Worm (Caenorhabditis elegans): ENCODE measurements around the gene msrp-7.
A peak's percentile ranks its signal among the peaks of the same experiment; 100 is the strongest.

msrp-7 gene

ce11 chrII:10769291-10769690, 41.5 kb upstream of the msrp-7 start:
- TF ChIP-seq pqm-1 (tag; optimal IDR thresholded peaks at IDR 0.05) (no peak), lir-3 (tag; optimal IDR thresholded peaks at IDR 0.05) (no peak), ces-1 (GFP tag; optimal IDR thresholded peaks at IDR 0.05) (peak; percentile 79), unc-39 (tag; optimal IDR thresholded peaks at IDR 0.05) (no peak), F26F4.8 (GFP tag; conservative IDR thresholded peaks at IDR 0.05) (no peak), dmd-9 (GFP tag; IDR thresholded peaks at IDR 0.05) (no peak), daf-12 (tag; optimal IDR thresholded peaks at IDR 0.05) (no peak), snpc-4 (tag; optimal IDR thresholded peaks at IDR 0.05) (no peak), cey-2 (tag; optimal IDR thresholded peaks at IDR 0.05; ENCODE audit: borderline replicate concordance, insufficient read depth) (no peak), fkh-10 (GFP tag; optimal IDR thresholded peaks at IDR 0.05) (peak; percentile 83), ctbp-1 (GFP tag; IDR thresholded peaks at IDR 0.05) (0 out of 2 replicates have a peak, but pooled peaks have one; percentile 43)

- TF ChIP-seq hlh-30 (tag; optimal IDR thresholded peaks at IDR 0.05; ENCODE audit: insufficient read depth): no peak
- no peak for TF ChIP-seq pqm-1 (tag; optimal IDR thresholded peaks at IDR 0.05)
- TF ChIP-seq attf-4 (tag; optimal IDR thresholded peaks at IDR 0.05): no peak
- TF ChIP-seq daf-16 (GFP tag; optimal IDR thresholded peaks at IDR 0.05): no peak
- no peak for TF ChIP-seq daf-16 (tag; optimal IDR thresholded peaks at IDR 0.05)
- TF ChIP-seq mxl-3 (GFP tag; optimal IDR thresholded peaks at IDR 0.05): no peak
- no peak for TF ChIP-seq nhr-25 (tag; optimal IDR thresholded peaks at IDR 0.05; ENCODE audit: borderline replicate concordance, insufficient read depth)
- no peak for TF ChIP-seq ztf-7 (tag; optimal IDR thresholded peaks at IDR 0.05)
- no peak for TF ChIP-seq mep-1 (tag; optimal IDR thresholded peaks at IDR 0.05)
- no peak for TF ChIP-seq aly-2 (tag; optimal IDR thresholded peaks at IDR 0.05)
- TF ChIP-seq unc-39 (tag; optimal IDR thresholded peaks at IDR 0.05): no peak
- TF ChIP-seq lim-7 (GFP tag; IDR thresholded peaks at IDR 0.05): no peak
Observed at ce11 chrII:10778026-10778425, 32.8 kb upstream of the msrp-7 start, which contains the start of gene mpz-1. TSS of gene mpz-1 (minus strand) at chrII:10778126.

- TF ChIP-seq lin-38 (GFP tag; IDR thresholded peaks at IDR 0.05): no peak
- peak; percentile 21 for TF ChIP-seq F49E8.2 (tag; optimal IDR thresholded peaks at IDR 0.05; ENCODE audit: borderline replicate concordance)
- TF ChIP-seq dpl-1 (GFP tag; optimal IDR thresholded peaks at IDR 0.05): peak; percentile 86
- TF ChIP-seq mes-2 (tag; optimal IDR thresholded peaks at IDR 0.05; ENCODE audit: poor library complexity, severe bottlenecking): peak; percentile 44
- 0 out of 2 replicates have a peak, but pooled peaks have one; percentile 18 for TF ChIP-seq hmg-1.1 (GFP tag; IDR thresholded peaks at IDR 0.05)
- TF ChIP-seq aha-1 (tag): peak; percentile 39
- TF ChIP-seq hlh-11 (tag; optimal IDR thresholded peaks at IDR 0.05): peak; percentile 63
- TF ChIP-seq arid-1 (GFP tag; conservative IDR thresholded peaks at IDR 0.05): no peak
- peak; percentile 29 for TF ChIP-seq unc-130 (GFP tag; optimal IDR thresholded peaks at IDR 0.05)
Observed at ce11 chrII:10783201-10783962, 27.4 kb upstream of the msrp-7 start, which contains the start of gene ect-2. TSS of gene ect-2 (minus strand) at chrII:10783962.

ce11 chrII:10784248-10784647, 26.5 kb upstream of the msrp-7 start:
- TF ChIP-seq Y75B8A.6 (GFP tag; IDR thresholded peaks at IDR 0.05) (no peak), zip-2 (tag; optimal IDR thresholded peaks at IDR 0.05) (no peak)

- no peak for TF ChIP-seq ctbp-1 (GFP tag; IDR thresholded peaks at IDR 0.05)
- TF ChIP-seq nhr-102 (tag; optimal IDR thresholded peaks at IDR 0.05): peak; percentile 33
- TF ChIP-seq nhr-6 (tag; optimal IDR thresholded peaks at IDR 0.05): no peak
- no peak for TF ChIP-seq T20F7.1 (GFP tag; optimal IDR thresholded peaks at IDR 0.05)
- TF ChIP-seq saeg-2 (GFP tag; IDR thresholded peaks at IDR 0.05): no peak
- no peak for TF ChIP-seq nhr-48 (tag; optimal IDR thresholded peaks at IDR 0.05)
- no peak for TF ChIP-seq F10B5.3 (tag; optimal IDR thresholded peaks at IDR 0.05)
- TF ChIP-seq F37D6.2 (tag; optimal IDR thresholded peaks at IDR 0.05): no peak
- TF ChIP-seq snpc-1.2 (GFP tag; IDR thresholded peaks at IDR 0.05): no peak
- TF ChIP-seq lin-39 (tag; optimal IDR thresholded peaks at IDR 0.05): no peak
- TF ChIP-seq mxl-2 (GFP tag; conservative IDR thresholded peaks at IDR 0.05): no peak
- TF ChIP-seq mxl-3 (GFP tag; optimal IDR thresholded peaks at IDR 0.05): no peak
- no peak for TF ChIP-seq ceh-20 (GFP tag; IDR thresholded peaks at IDR 0.05)
Observed at ce11 chrII:10784780-10785463, 25.9 kb upstream of the msrp-7 start, which contains the start of gene cdl-1. TSS of gene cdl-1 (plus strand) at chrII:10785452.

All from whole organism, L4 larva.